Worm (Caenorhabditis elegans) whole organism, L4 larva: ENCODE results near the gene phat-8.
A peak's percentile ranks its signal among the peaks of the same experiment; 100 is the strongest.

Experiments
- D1046.2 ChIP-seq: fragments of 200-800 bp; sonication (Bioruptor generic); IDR thresholded peaks from 2 replicates; pipeline ENCODE4 v1.3.6; 2022; ENCODE audit warnings: missing genetic modification characterization, missing compliant biosample characterization
- F37D6.2 ChIP-seq: sonication (generic microtip); optimal IDR thresholded peaks from 2 replicates; lab custom pipeline; 2016; ENCODE audit warnings: mild to moderate bottlenecking, missing genetic modification characterization, missing compliant biosample characterization
- R02D3.7 ChIP-seq: fragments of 150-350 bp; sonication (generic microtip); optimal IDR thresholded peaks from 3 replicates; lab custom pipeline; 2014; ENCODE audit warnings: missing biosample characterization, missing genetic modification characterization
- T20F7.1 ChIP-seq: fragments of 200-800 bp; sonication (Bioruptor generic); optimal IDR thresholded peaks from 2 replicates; lab custom pipeline; 2018; ENCODE audit warnings: mild to moderate bottlenecking, missing genetic modification characterization, missing compliant biosample characterization
- Y105C5A.15 ChIP-seq: fragments of 200-800 bp; sonication (Bioruptor generic); IDR thresholded peaks from 2 replicates; pipeline ENCODE4 v1.3.6; 2022; ENCODE audit warnings: missing genetic modification characterization, missing compliant biosample characterization
- Y5F2A.4 ChIP-seq: fragments of 200-800 bp; sonication (Bioruptor generic); optimal IDR thresholded peaks from 2 replicates; lab custom pipeline; 2018; ENCODE audit warnings: mild to moderate bottlenecking, missing genetic modification characterization, missing compliant biosample characterization
- Y75B8A.6 ChIP-seq: fragments of 200-800 bp; sonication (Bioruptor generic); IDR thresholded peaks from 2 replicates; pipeline ENCODE4 v1.3.6; 2022; ENCODE audit warnings: missing genetic modification reagents, missing genetic modification characterization, missing compliant biosample characterization
- aly-2 ChIP-seq: sonication (generic microtip); optimal IDR thresholded peaks from 2 replicates; lab custom pipeline; 2018; ENCODE audit warnings: missing biosample characterization, missing genetic modification characterization
- arid-1 ChIP-seq: fragments of 200-800 bp; sonication (Bioruptor generic); conservative IDR thresholded peaks from 2 replicates; pipeline ENCODE4 v1.3.6; 2022; ENCODE audit warnings: missing genetic modification reagents, missing genetic modification characterization, missing compliant biosample characterization
- ceh-32 ChIP-seq: sonication (generic microtip); optimal IDR thresholded peaks from 2 replicates; lab custom pipeline; 2016; ENCODE audit warnings: mild to moderate bottlenecking, missing genetic modification characterization, missing compliant biosample characterization; ENCODE audit not compliant: poor library complexity
- ces-1 ChIP-seq: fragments of 150-350 bp; sonication (generic microtip); optimal IDR thresholded peaks from 4 replicates; lab custom pipeline; 2014; ENCODE audit warnings: missing biosample characterization, missing genetic modification reagents, missing genetic modification characterization
- ctbp-1 ChIP-seq: fragments of 200-800 bp; sonication (Bioruptor generic); IDR thresholded peaks from 2 replicates; pipeline ENCODE4 v1.3.6; 2022; ENCODE audit warnings: missing genetic modification reagents, missing genetic modification characterization, missing compliant biosample characterization
- daf-12 ChIP-seq: fragments of 150-350 bp; optimal IDR thresholded peaks from 2 replicates; lab custom pipeline; 2014; ENCODE audit warnings: missing biosample characterization, missing genetic modification reagents, missing genetic modification characterization
- daf-16 ChIP-seq, 3 experiments: sonication (generic microtip); optimal IDR thresholded peaks; 2 replicates each; lab custom pipeline; 2016 to 2017; ENCODE audit warnings: missing genetic modification characterization in 3 of 3, missing genetic modification reagents in 3 of 3, mild to moderate bottlenecking in 2 of 3, missing compliant biosample characterization in 2 of 3, missing biosample characterization in 1 of 3, moderate library complexity in 1 of 3
- daf-19 ChIP-seq: fragments of 200-800 bp; sonication (Bioruptor generic); conservative IDR thresholded peaks from 2 replicates; pipeline ENCODE4 v1.3.6; 2022; ENCODE audit warnings: missing genetic modification characterization, missing compliant biosample characterization
- daf-8 ChIP-seq: fragments of 200-800 bp; sonication (Bioruptor generic); IDR thresholded peaks from 2 replicates; pipeline ENCODE4 v1.3.6; 2022; ENCODE audit warnings: missing genetic modification characterization, missing compliant biosample characterization
- dmd-6 ChIP-seq: fragments of 200-800 bp; sonication (Bioruptor generic); IDR thresholded peaks from 2 replicates; pipeline ENCODE4 v1.3.6; 2022; ENCODE audit warnings: missing genetic modification reagents, missing genetic modification characterization, missing compliant biosample characterization
- dmd-9 ChIP-seq: fragments of 200-800 bp; sonication (Bioruptor generic); IDR thresholded peaks from 2 replicates; pipeline ENCODE4 v1.3.6; 2022; ENCODE audit warnings: missing genetic modification reagents, missing genetic modification characterization, missing compliant biosample characterization
- fkh-10 ChIP-seq: fragments of 150-350 bp; optimal IDR thresholded peaks from 2 replicates; lab custom pipeline; 2014; ENCODE audit warnings: missing biosample characterization, missing genetic modification reagents, missing genetic modification characterization
- fos-1 ChIP-seq: fragments of 150-350 bp; optimal IDR thresholded peaks from 2 replicates; lab custom pipeline; 2014; ENCODE audit warnings: missing biosample characterization, missing genetic modification characterization
- hif-1 ChIP-seq, 2 experiments: sonication (generic microtip); optimal IDR thresholded peaks; 2 replicates each; lab custom pipeline; 2016 to 2017; ENCODE audit warnings: missing compliant biosample characterization in 2 of 2, missing genetic modification characterization in 2 of 2, missing genetic modification reagents in 2 of 2, missing genotype in 2 of 2, mild to moderate bottlenecking in 1 of 2
- jun-1 ChIP-seq: fragments of 150-350 bp; optimal IDR thresholded peaks from 2 replicates; lab custom pipeline; 2014; ENCODE audit warnings: missing biosample characterization, missing genetic modification reagents, missing genetic modification characterization
- lin-13 ChIP-seq: fragments of 150-350 bp; optimal IDR thresholded peaks from 2 replicates; lab custom pipeline; 2014; ENCODE audit warnings: missing biosample characterization, missing genetic modification reagents, missing genetic modification characterization
- lin-29 ChIP-seq: fragments of 200-800 bp; sonication (Bioruptor generic); IDR thresholded peaks from 2 replicates; pipeline ENCODE4 v1.3.6; 2022; ENCODE audit warnings: missing genetic modification reagents, missing genetic modification characterization, missing compliant biosample characterization
- lin-38 ChIP-seq: fragments of 200-800 bp; sonication (Bioruptor generic); IDR thresholded peaks from 2 replicates; pipeline ENCODE4 v1.3.6; 2022; ENCODE audit warnings: missing genetic modification reagents, missing genetic modification characterization, missing compliant biosample characterization
- madf-9 ChIP-seq: fragments of 200-800 bp; sonication (Bioruptor generic); conservative IDR thresholded peaks from 2 replicates; pipeline ENCODE4 v1.3.6; 2022; ENCODE audit warnings: missing genetic modification reagents, missing genetic modification characterization, missing compliant biosample characterization
- mdt-29 ChIP-seq: fragments of 200-800 bp; sonication (Bioruptor generic); IDR thresholded peaks from 2 replicates; pipeline ENCODE4 v1.3.6; 2022; ENCODE audit warnings: missing genetic modification reagents, missing genetic modification characterization, missing compliant biosample characterization
- mep-1 ChIP-seq: fragments of 150-350 bp; sonication (generic microtip); optimal IDR thresholded peaks from 3 replicates; lab custom pipeline; 2014; ENCODE audit warnings: missing biosample characterization, missing genetic modification characterization
- nhr-102 ChIP-seq: sonication (generic microtip); optimal IDR thresholded peaks from 2 replicates; lab custom pipeline; 2016; ENCODE audit warnings: mild to moderate bottlenecking, missing genetic modification characterization, moderate library complexity, missing compliant biosample characterization
- nhr-11 ChIP-seq: fragments of 150-350 bp; optimal IDR thresholded peaks from 2 replicates; lab custom pipeline; 2014; ENCODE audit warnings: missing biosample characterization, missing genetic modification characterization
- nhr-111 ChIP-seq: fragments of 200-800 bp; sonication (Bioruptor generic); optimal IDR thresholded peaks from 2 replicates; lab custom pipeline; 2018; ENCODE audit warnings: mild to moderate bottlenecking, missing genetic modification characterization, missing compliant biosample characterization
- nhr-237 ChIP-seq: sonication (generic microtip); optimal IDR thresholded peaks from 2 replicates; lab custom pipeline; 2017; ENCODE audit warnings: missing biosample characterization, missing genetic modification characterization
- nhr-28 ChIP-seq: fragments of 150-350 bp; optimal IDR thresholded peaks from 2 replicates; lab custom pipeline; 2014; ENCODE audit warnings: missing biosample characterization, missing genetic modification characterization
- nhr-42 ChIP-seq: fragments of 200-800 bp; sonication (Bioruptor generic); IDR thresholded peaks from 2 replicates; pipeline ENCODE4 v1.3.6; 2022; ENCODE audit warnings: missing genetic modification characterization, missing compliant biosample characterization
- nhr-6 ChIP-seq: fragments of 150-350 bp; optimal IDR thresholded peaks from 2 replicates; lab custom pipeline; 2014; ENCODE audit warnings: missing biosample characterization, missing genetic modification characterization
- nhr-77 ChIP-seq: fragments of 150-350 bp; optimal IDR thresholded peaks from 2 replicates; lab custom pipeline; 2014; ENCODE audit warnings: missing biosample characterization, missing genetic modification characterization
- pha-4 ChIP-seq, 2 experiments: fragments of 150-350 bp in 1 of 2; fragments of 200-800 bp in 1 of 2; sonication (Bioruptor generic) in 1 of 2; IDR thresholded peaks in 1 of 2; optimal IDR thresholded peaks in 1 of 2; 2 replicates each; pipeline versions ENCODE4 v1.3.6 to Lab custom; 2014 to 2022; ENCODE audit warnings: missing genetic modification characterization in 2 of 2, missing genetic modification reagents in 2 of 2, missing biosample characterization in 1 of 2, missing compliant biosample characterization in 1 of 2
- pqm-1 ChIP-seq: sonication (generic microtip); optimal IDR thresholded peaks from 2 replicates; lab custom pipeline; 2017; ENCODE audit warnings: missing biosample characterization, missing genetic modification characterization
- sdz-12 ChIP-seq: fragments of 200-800 bp; sonication (Bioruptor generic); optimal IDR thresholded peaks from 2 replicates; lab custom pipeline; 2018; ENCODE audit warnings: mild to moderate bottlenecking, missing genetic modification characterization, missing compliant biosample characterization
- set-16 ChIP-seq: fragments of 200-800 bp; sonication (Bioruptor generic); IDR thresholded peaks from 2 replicates; pipeline ENCODE4 v1.3.6; 2022; ENCODE audit warnings: missing genetic modification reagents, missing genetic modification characterization, missing compliant biosample characterization
- skn-1 ChIP-seq: fragments of 150-350 bp; optimal IDR thresholded peaks from 2 replicates; lab custom pipeline; 2014; ENCODE audit warnings: missing biosample characterization, missing genetic modification characterization
- snpc-1.2 ChIP-seq: fragments of 200-800 bp; sonication (Bioruptor generic); IDR thresholded peaks from 2 replicates; pipeline ENCODE4 v1.3.6; 2022; ENCODE audit warnings: missing genetic modification reagents, missing genetic modification characterization, missing compliant biosample characterization
- snpc-4 ChIP-seq: fragments of 150-350 bp; optimal IDR thresholded peaks from 2 replicates; lab custom pipeline; 2014; ENCODE audit warnings: missing biosample characterization, missing genetic modification characterization
- spr-1 ChIP-seq: sonication (generic microtip); optimal IDR thresholded peaks from 2 replicates; lab custom pipeline; 2016; ENCODE audit warnings: mild to moderate bottlenecking, missing genetic modification characterization, missing compliant biosample characterization
- unc-62 ChIP-seq, 3 experiments: fragments of 150-350 bp in 1 of 3; sonication (generic microtip); optimal IDR thresholded peaks in 2 of 3; peaks in 1 of 3; 1 replicate in 1 of 3; 2 replicates in 2 of 3; lab custom pipeline; 2014 to 2017; ENCODE audit warnings: missing biosample characterization in 3 of 3, missing genetic modification characterization in 3 of 3, missing genetic modification reagents in 3 of 3, missing genotype in 1 of 3
- vab-7 ChIP-seq: fragments of 200-800 bp; sonication (Bioruptor generic); IDR thresholded peaks from 2 replicates; pipeline ENCODE4 v1.3.6; 2022; ENCODE audit warnings: missing genetic modification reagents, missing genetic modification characterization, missing compliant biosample characterization
- zip-2 ChIP-seq: fragments of 150-350 bp; optimal IDR thresholded peaks from 2 replicates; lab custom pipeline; 2014; ENCODE audit warnings: missing biosample characterization, missing genetic modification characterization

phat-8 gene

ce11 chrII:12471138-12471855, at the start of gene phat-8, which contains the start of gene F15A4.5:
phat-8 (plus strand) TSS chrII:12471805.
F15A4.5 (minus strand) TSS chrII:12471238.
- TF ChIP-seq madf-9 (GFP tag; lab: Robert Waterston, UW): no peak
- TF ChIP-seq unc-62 (GFP tag; optimal IDR thresholded peaks at IDR 0.05 in 1 of 2; lab: Kevin White, UChicago): peak in 1 of 2 experiments; percentile 21
- no peak for TF ChIP-seq unc-62 (tag; optimal IDR thresholded peaks at IDR 0.05; lab: Kevin White, UChicago)

ce11 chrII:12425644-12426222, 45.9 kb upstream of the phat-8 start, which contains the start of gene daf-22:
daf-22 (minus strand) TSS chrII:12425694.
- TF ChIP-seq T20F7.1: no peak
- no peak for TF ChIP-seq daf-12 (tag; lab: Kevin White, UChicago)
- peak; percentile 72 for TF ChIP-seq nhr-77
- no peak for TF ChIP-seq hif-1 (tag; optimal IDR thresholded peaks at IDR 0.05; lab: Kevin White, UChicago)
- no peak for TF ChIP-seq F37D6.2
- TF ChIP-seq skn-1: no peak
- no peak for TF ChIP-seq R02D3.7 (tag; lab: Kevin White, UChicago)
- TF ChIP-seq nhr-11 (tag; lab: Kevin White, UChicago): no peak
- no peak for TF ChIP-seq nhr-42 (GFP tag; lab: Robert Waterston, UW)
- peak; percentile 76 for TF ChIP-seq pqm-1
- TF ChIP-seq snpc-4 (tag; lab: Kevin White, UChicago): no peak
- TF ChIP-seq daf-16 (GFP tag; optimal IDR thresholded peaks at IDR 0.05; lab: Kevin White, UChicago): no peak
- TF ChIP-seq daf-16 (tag; optimal IDR thresholded peaks at IDR 0.05; lab: Kevin White, UChicago): peak; percentile 75
- TF ChIP-seq set-16 (GFP tag; lab: Robert Waterston, UW): no peak
- TF ChIP-seq Y75B8A.6 (GFP tag; lab: Robert Waterston, UW): no peak
- TF ChIP-seq jun-1 (tag; lab: Kevin White, UChicago): no peak
- TF ChIP-seq dmd-9: no peak
- no peak for TF ChIP-seq Y105C5A.15 (GFP tag; lab: Robert Waterston, UW)
- peak; percentile 6 for TF ChIP-seq nhr-102
- no peak for TF ChIP-seq snpc-1.2 (GFP tag; lab: Robert Waterston, UW)
- no peak for TF ChIP-seq nhr-111 (GFP tag; lab: Kevin White, UChicago)
- TF ChIP-seq mep-1 (tag; lab: Kevin White, UChicago): peak; percentile 53
- TF ChIP-seq lin-38 (GFP tag; lab: Robert Waterston, UW): no peak
- TF ChIP-seq sdz-12 (GFP tag; lab: Kevin White, UChicago): no peak
- TF ChIP-seq mdt-29 (GFP tag; lab: Robert Waterston, UW): no peak
- TF ChIP-seq dmd-6: peak; percentile 74
- TF ChIP-seq nhr-237: no peak
- TF ChIP-seq lin-29: no peak
- TF ChIP-seq aly-2 (tag; lab: Kevin White, UChicago): no peak
- TF ChIP-seq ceh-32 (tag; lab: Kevin White, UChicago): no peak
- TF ChIP-seq nhr-28 (tag; lab: Kevin White, UChicago): peak; percentile 100
- TF ChIP-seq pha-4 (GFP tag; IDR thresholded peaks at IDR 0.05; lab: Robert Waterston, UW): no peak
- TF ChIP-seq pha-4 (tag; optimal IDR thresholded peaks at IDR 0.05; lab: Kevin White, UChicago): no peak
- TF ChIP-seq fos-1 (tag; lab: Kevin White, UChicago): no peak
- no peak for TF ChIP-seq arid-1 (GFP tag; lab: Robert Waterston, UW)
- TF ChIP-seq vab-7 (GFP tag; lab: Robert Waterston, UW): no peak
- no peak for TF ChIP-seq ces-1 (GFP tag; lab: Kevin White, UChicago)
- no peak for TF ChIP-seq lin-13 (GFP tag; lab: Kevin White, UChicago)
- TF ChIP-seq spr-1: no peak
- TF ChIP-seq fkh-10: no peak
- TF ChIP-seq daf-19: no peak
- TF ChIP-seq ctbp-1 (GFP tag; lab: Robert Waterston, UW): no peak
- TF ChIP-seq Y5F2A.4 (GFP tag; lab: Kevin White, UChicago): no peak
- no peak for TF ChIP-seq daf-8 (GFP tag; lab: Robert Waterston, UW)
- TF ChIP-seq nhr-6 (tag; lab: Kevin White, UChicago): peak; percentile 36
- TF ChIP-seq zip-2 (tag; lab: Kevin White, UChicago): no peak
- TF ChIP-seq D1046.2 (GFP tag; lab: Robert Waterston, UW): no peak
